Fruit fly (Drosophila melanogaster) whole organism, embryonic: ENCODE results near the gene CG12069.
A peak's percentile ranks its signal among the peaks of the same experiment; 100 is the strongest.

Source experiments
- Aef1 ChIP-seq: fragments of 200-800 bp; sonication (Bioruptor generic); IDR thresholded peaks from 3 replicates; pipeline ENCODE4 v1.3.6; 2022; ENCODE audit warnings: missing biosample characterization, missing genetic modification characterization
- CG10209 ChIP-seq: fragments of 200-800 bp; sonication (Bioruptor generic); optimal IDR thresholded peaks from 3 replicates; lab custom pipeline; 2017; ENCODE audit warnings: missing biosample characterization, mild to moderate bottlenecking, missing genetic modification characterization, missing genetic modification reagents
- CG10321 ChIP-seq: fragments of 200-800 bp; sonication (Bioruptor generic); IDR thresholded peaks from 2 replicates; pipeline ENCODE4 v1.3.6; 2022; ENCODE audit warnings: missing biosample characterization, missing genetic modification characterization
- CG10462 ChIP-seq: fragments of 200-800 bp; sonication (Bioruptor generic); optimal IDR thresholded peaks from 2 replicates; lab custom pipeline; 2016; ENCODE audit warnings: missing biosample characterization, missing genetic modification characterization
- CG10654 ChIP-seq: fragments of 200-800 bp; sonication (Bioruptor generic); optimal IDR thresholded peaks from 2 replicates; lab custom pipeline; 2016; ENCODE audit warnings: missing biosample characterization, missing genetic modification characterization
- CG12071 ChIP-seq: fragments of 200-800 bp; sonication (Bioruptor generic); optimal IDR thresholded peaks from 3 replicates; lab custom pipeline; 2018; ENCODE audit warnings: missing biosample characterization, mild to moderate bottlenecking, missing genetic modification characterization
- CG12391 ChIP-seq: fragments of 200-800 bp; sonication (Bioruptor generic); optimal IDR thresholded peaks from 3 replicates; lab custom pipeline; 2018; ENCODE audit warnings: missing biosample characterization, mild to moderate bottlenecking, missing genetic modification characterization, moderate library complexity
- CG13287 ChIP-seq: fragments of 200-800 bp; sonication (Bioruptor generic); IDR thresholded peaks from 2 replicates; pipeline ENCODE4 v1.3.6; 2022; ENCODE audit warnings: missing biosample characterization, missing genetic modification characterization; ENCODE audit not compliant: partially characterized antibody
- CG15269 ChIP-seq: fragments of 200-800 bp; sonication (Bioruptor generic); optimal IDR thresholded peaks from 2 replicates; lab custom pipeline; 2018; ENCODE audit warnings: missing biosample characterization, mild to moderate bottlenecking, missing genetic modification characterization, moderate library complexity
- CG1529 ChIP-seq: fragments of 200-800 bp; sonication (Bioruptor generic); optimal IDR thresholded peaks from 3 replicates; lab custom pipeline; 2018; ENCODE audit warnings: missing biosample characterization, missing genetic modification characterization
- CG17385 ChIP-seq: fragments of 200-800 bp; sonication (Bioruptor generic); optimal IDR thresholded peaks from 3 replicates; lab custom pipeline; 2018; ENCODE audit warnings: missing biosample characterization, mild to moderate bottlenecking, missing genetic modification characterization
- CG17568 ChIP-seq: fragments of 200-800 bp; sonication (Bioruptor generic); optimal IDR thresholded peaks from 2 replicates; lab custom pipeline; 2018; ENCODE audit warnings: missing biosample characterization, mild to moderate bottlenecking, missing genetic modification characterization, moderate library complexity
- CG2202 ChIP-seq: fragments of 200-800 bp; sonication (Bioruptor generic); optimal IDR thresholded peaks from 2 replicates; lab custom pipeline; 2018; ENCODE audit warnings: missing biosample characterization, mild to moderate bottlenecking, missing genetic modification characterization
- CG31441 ChIP-seq: fragments of 200-800 bp; sonication (Bioruptor generic); IDR thresholded peaks from 2 replicates; pipeline ENCODE4 v1.3.6; 2022; ENCODE audit warnings: missing biosample characterization, missing genetic modification characterization
- CG4282 ChIP-seq: fragments of 200-800 bp; sonication (Bioruptor generic); optimal IDR thresholded peaks from 2 replicates; lab custom pipeline; 2016; ENCODE audit warnings: missing biosample characterization, missing genetic modification characterization
- CG4424 ChIP-seq: fragments of 200-800 bp; sonication (Bioruptor generic); optimal IDR thresholded peaks from 3 replicates; lab custom pipeline; 2016; ENCODE audit warnings: missing biosample characterization, missing genetic modification characterization
- CG5180 ChIP-seq: fragments of 200-800 bp; sonication (Bioruptor generic); optimal IDR thresholded peaks from 3 replicates; lab custom pipeline; 2017; ENCODE audit warnings: missing biosample characterization, missing genetic modification characterization, mild to moderate bottlenecking, moderate library complexity, missing genetic modification reagents
- CG7372 ChIP-seq: fragments of 200-800 bp; sonication (Bioruptor generic); IDR thresholded peaks from 2 replicates; pipeline ENCODE4 v1.3.6; 2022; ENCODE audit warnings: missing biosample characterization, missing genetic modification characterization
- CG7556 ChIP-seq: fragments of 200-800 bp; sonication (Bioruptor generic); optimal IDR thresholded peaks from 2 replicates; lab custom pipeline; 2017; ENCODE audit warnings: missing biosample characterization, mild to moderate bottlenecking, missing genetic modification characterization
- CG8089 ChIP-seq: fragments of 200-800 bp; sonication (Bioruptor generic); optimal IDR thresholded peaks from 3 replicates; lab custom pipeline; 2016; ENCODE audit warnings: missing biosample characterization, missing genetic modification characterization
- Dad ChIP-seq: fragments of 200-800 bp; sonication (Bioruptor generic); optimal IDR thresholded peaks from 3 replicates; lab custom pipeline; 2016; ENCODE audit warnings: missing biosample characterization, missing genetic modification characterization
- Deaf1 ChIP-seq: fragments of 200-800 bp; optimal IDR thresholded peaks from 3 replicates; lab custom pipeline; 2019; ENCODE audit warnings: missing biosample characterization, mild to moderate bottlenecking, missing genetic modification characterization, moderate library complexity
- E2f1 ChIP-seq: fragments of 200-800 bp; sonication (Bioruptor generic); IDR thresholded peaks from 2 replicates; pipeline ENCODE4 v1.3.6; 2022; ENCODE audit warnings: missing biosample characterization, missing genetic modification characterization
- HLH3B ChIP-seq: fragments of 200-800 bp; sonication (Bioruptor generic); IDR thresholded peaks from 2 replicates; pipeline ENCODE4 v1.3.6; 2022; ENCODE audit warnings: missing biosample characterization, missing genetic modification characterization
- Lhr ChIP-seq: fragments of 200-800 bp; sonication (Bioruptor generic); optimal IDR thresholded peaks from 3 replicates; lab custom pipeline; 2017; ENCODE audit warnings: mild to moderate bottlenecking, missing biosample characterization, missing genetic modification reagents, missing genetic modification characterization
- Oli ChIP-seq: fragments of 200-800 bp; sonication (Bioruptor generic); optimal IDR thresholded peaks from 2 replicates; lab custom pipeline; 2018; ENCODE audit warnings: missing biosample characterization, mild to moderate bottlenecking, missing genetic modification characterization, moderate library complexity
- Optix ChIP-seq: fragments of 200-800 bp; sonication (Bioruptor generic); IDR thresholded peaks from 3 replicates; pipeline ENCODE4 v1.3.6; 2022; ENCODE audit warnings: missing biosample characterization, missing genetic modification characterization
- PHDP ChIP-seq: fragments of 200-800 bp; sonication (Bioruptor generic); optimal IDR thresholded peaks from 3 replicates; lab custom pipeline; 2018; ENCODE audit warnings: missing biosample characterization, mild to moderate bottlenecking, missing genetic modification characterization, moderate library complexity
- Ptx1 ChIP-seq: fragments of 200-800 bp; sonication (Bioruptor generic); IDR thresholded peaks from 2 replicates; pipeline ENCODE4 v1.3.6; 2022; ENCODE audit warnings: missing biosample characterization, missing genetic modification characterization
- Spps ChIP-seq: fragments of 200-800 bp; sonication (Bioruptor generic); optimal IDR thresholded peaks from 2 replicates; lab custom pipeline; 2018; ENCODE audit warnings: missing biosample characterization, mild to moderate bottlenecking, missing genetic modification characterization
- abd-A ChIP-seq: fragments of 200-800 bp; sonication (Bioruptor generic); optimal IDR thresholded peaks from 3 replicates; lab custom pipeline; 2019; ENCODE audit warnings: missing biosample characterization, mild to moderate bottlenecking, missing genetic modification characterization, moderate library complexity
- ac ChIP-seq: fragments of 200-800 bp; sonication (Bioruptor generic); optimal IDR thresholded peaks from 3 replicates; lab custom pipeline; 2017; ENCODE audit warnings: missing biosample characterization, mild to moderate bottlenecking, missing genetic modification characterization
- al ChIP-seq: fragments of 200-800 bp; sonication (Bioruptor generic); IDR thresholded peaks from 2 replicates; pipeline ENCODE4 v1.3.6; 2022; ENCODE audit warnings: missing biosample characterization, missing genetic modification characterization
- bsh ChIP-seq, 2 experiments: fragments of 200-800 bp; sonication (Bioruptor generic); optimal IDR thresholded peaks; 2 replicates each; lab custom pipeline; 2017 to 2018; ENCODE audit warnings: mild to moderate bottlenecking in 2 of 2, missing biosample characterization in 2 of 2, missing genetic modification characterization in 2 of 2, moderate library complexity in 1 of 2
- btn ChIP-seq: fragments of 200-800 bp; sonication (Bioruptor generic); optimal IDR thresholded peaks from 2 replicates; lab custom pipeline; 2016; ENCODE audit warnings: missing biosample characterization, missing genetic modification characterization
- cad ChIP-seq: fragments of >200 bp; optimal IDR thresholded peaks from 2 replicates; lab custom pipeline; 2017; ENCODE audit warnings: missing biosample characterization, missing genetic modification characterization
- fd102C ChIP-seq: fragments of 200-800 bp; sonication (Bioruptor generic); optimal IDR thresholded peaks from 2 replicates; lab custom pipeline; 2018; ENCODE audit warnings: missing biosample characterization, mild to moderate bottlenecking, missing genetic modification characterization, moderate library complexity
- gsb ChIP-seq: fragments of 200-800 bp; sonication (Bioruptor generic); IDR thresholded peaks from 2 replicates; pipeline ENCODE4 v1.3.6; 2022; ENCODE audit warnings: missing biosample characterization, missing genetic modification characterization
- hb ChIP-seq: fragments of 200-800 bp; sonication (Bioruptor generic); IDR thresholded peaks from 3 replicates; pipeline ENCODE4 v1.3.6; 2022; ENCODE audit warnings: missing biosample characterization, missing genetic modification characterization; ENCODE audit not compliant: partially characterized antibody
- her ChIP-seq: fragments of 200-800 bp; sonication (Bioruptor generic); optimal IDR thresholded peaks from 2 replicates; lab custom pipeline; 2016; ENCODE audit warnings: missing biosample characterization, missing genetic modification characterization
- klu ChIP-seq: fragments of 200-800 bp; sonication (Bioruptor generic); IDR thresholded peaks from 2 replicates; pipeline ENCODE4 v1.3.6; 2022; ENCODE audit warnings: missing biosample characterization, missing genetic modification characterization
- nerfin-1 ChIP-seq: fragments of 200-800 bp; sonication (Bioruptor generic); optimal IDR thresholded peaks from 3 replicates; lab custom pipeline; 2019; ENCODE audit warnings: missing biosample characterization, mild to moderate bottlenecking, missing genetic modification characterization, moderate library complexity
- nom ChIP-seq: fragments of 200-800 bp; sonication (Bioruptor generic); optimal IDR thresholded peaks from 2 replicates; lab custom pipeline; 2017; ENCODE audit warnings: missing biosample characterization, missing genetic modification characterization, mild to moderate bottlenecking, moderate library complexity, missing genetic modification reagents
- oc ChIP-seq: fragments of 200-800 bp; sonication (Bioruptor generic); optimal IDR thresholded peaks from 2 replicates; lab custom pipeline; 2018; ENCODE audit warnings: missing biosample characterization, mild to moderate bottlenecking, missing genetic modification characterization, moderate library complexity
- pb ChIP-seq: fragments of 200-800 bp; sonication (Bioruptor generic); optimal IDR thresholded peaks from 3 replicates; lab custom pipeline; 2016; ENCODE audit warnings: missing biosample characterization, missing genetic modification characterization
- pnt ChIP-seq: fragments of 200-800 bp; sonication (Bioruptor generic); optimal IDR thresholded peaks from 3 replicates; lab custom pipeline; 2016; ENCODE audit warnings: missing biosample characterization, missing genetic modification characterization
- pzg ChIP-seq: fragments of 200-800 bp; sonication (Bioruptor generic); optimal IDR thresholded peaks from 3 replicates; lab custom pipeline; 2018; ENCODE audit warnings: missing biosample characterization, mild to moderate bottlenecking, missing genetic modification characterization, moderate library complexity
- salm ChIP-seq: fragments of 200-800 bp; sonication (Bioruptor generic); optimal IDR thresholded peaks from 2 replicates; lab custom pipeline; 2018; ENCODE audit warnings: missing biosample characterization, mild to moderate bottlenecking, missing genetic modification characterization
- sim ChIP-seq: fragments of 200-800 bp; sonication (Bioruptor generic); IDR thresholded peaks from 2 replicates; pipeline ENCODE4 v1.3.6; 2022; ENCODE audit warnings: missing biosample characterization, missing genetic modification characterization
- toy ChIP-seq: fragments of 200-800 bp; sonication (Bioruptor generic); IDR thresholded peaks from 2 replicates; pipeline ENCODE4 v1.3.6; 2022; ENCODE audit warnings: missing biosample characterization, missing genetic modification characterization
- usp ChIP-seq: fragments of >200 bp; optimal IDR thresholded peaks from 2 replicates; lab custom pipeline; 2017; ENCODE audit warnings: missing biosample characterization, missing genetic modification characterization
- zf30C ChIP-seq: fragments of 200-800 bp; sonication (Bioruptor generic); optimal IDR thresholded peaks from 3 replicates; lab custom pipeline; 2018; ENCODE audit warnings: missing biosample characterization, mild to moderate bottlenecking, missing genetic modification characterization

CG12069 gene

dm6 chr3R:30733081-30733480 lies 37.8 kb upstream of the CG12069 start (continued):
- TF ChIP-seq CG4424 (GFP tag; lab: Kevin White, UChicago) (peak; percentile 6), Ptx1 (GFP tag; lab: Robert Waterston, UW) (no peak), CG8089 (GFP tag; lab: Kevin White, UChicago) (no peak), abd-A (tag; lab: Kevin White, UChicago) (no peak), CG7556 (peak; percentile 39), pzg (no peak), PHDP (tag; lab: Kevin White, UChicago) (no peak), Optix (no peak), Aef1 (GFP tag; lab: Robert Waterston, UW) (no peak), salm (tag; lab: Kevin White, UChicago) (no peak), CG12071 (GFP tag; lab: Kevin White, UChicago) (no peak), nerfin-1 (tag; lab: Kevin White, UChicago) (peak; percentile 65), her (GFP tag; lab: Kevin White, UChicago) (no peak), cad (GFP tag; lab: Kevin White, UChicago) (no peak), CG4282 (GFP tag; lab: Kevin White, UChicago) (no peak), gsb (GFP tag; lab: Robert Waterston, UW) (no peak), CG13287 (no peak), CG7372 (no peak), usp (no peak), nom (no peak), CG10321 (GFP tag; lab: Robert Waterston, UW) (no peak), sim (GFP tag; lab: Robert Waterston, UW) (no peak), CG1529 (GFP tag; lab: Kevin White, UChicago) (no peak), bsh (GFP tag; optimal IDR thresholded peaks at IDR 0.05; lab: Kevin White, UChicago) (peak in 1 of 2 experiments; percentile 59), klu (GFP tag; lab: Robert Waterston, UW) (no peak), hb (GFP tag; lab: Robert Waterston, UW) (no peak), Dad (GFP tag; lab: Kevin White, UChicago) (no peak), CG2202 (tag; lab: Kevin White, UChicago) (peak; percentile 22), btn (GFP tag; lab: Kevin White, UChicago) (no peak), Spps (tag; lab: Kevin White, UChicago) (peak; percentile 42), CG10654 (peak; percentile 2), CG10462 (GFP tag; lab: Kevin White, UChicago) (no peak), CG5180 (GFP tag; lab: Kevin White, UChicago) (no peak), CG10209 (no peak), al (GFP tag; lab: Robert Waterston, UW) (no peak), fd102C (no peak), CG31441 (peak; percentile 56), pb (no peak), ac (GFP tag; lab: Kevin White, UChicago) (no peak), CG17385 (GFP tag; lab: Kevin White, UChicago) (no peak), E2f1 (GFP tag; lab: Robert Waterston, UW) (no peak), oc (tag; lab: Kevin White, UChicago) (peak; percentile 41), HLH3B (GFP tag; lab: Robert Waterston, UW) (no peak), Oli (tag; lab: Kevin White, UChicago) (peak; percentile 19), CG15269 (no peak), Deaf1 (no peak), zf30C (GFP tag; lab: Kevin White, UChicago) (peak; percentile 74), pnt (GFP tag; lab: Kevin White, UChicago) (no peak), CG12391 (tag; lab: Kevin White, UChicago) (peak; percentile 61), Lhr (GFP tag; lab: Kevin White, UChicago) (no peak), CG17568 (GFP tag; lab: Kevin White, UChicago) (no peak), toy (GFP tag; lab: Robert Waterston, UW) (no peak)
